Fruit fly (Drosophila melanogaster) whole organism, prepupa: Measurements from ENCODE around the gene CG32036.
A peak's percentile ranks its signal among the peaks of the same experiment; 100 is the strongest.

ENCODE experiments used
- CG3032 ChIP-seq: fragments of 200-800 bp; optimal IDR thresholded peaks from 2 replicates; lab custom pipeline; 2019; ENCODE audit warnings: missing biosample characterization, mild to moderate bottlenecking, missing genetic modification characterization, moderate library complexity
- CG6163 ChIP-seq: fragments of 200-800 bp; sonication (Bioruptor generic); IDR thresholded peaks from 3 replicates; pipeline ENCODE4 v1.3.6; 2022; ENCODE audit warnings: missing biosample characterization, missing genetic modification characterization
- CG8319 ChIP-seq: fragments of 200-800 bp; sonication (Bioruptor generic); optimal IDR thresholded peaks from 3 replicates; lab custom pipeline; 2016; ENCODE audit warnings: missing biosample characterization, missing genetic modification characterization
- Eip75B ChIP-seq: fragments of 200-800 bp; sonication (Bioruptor generic); optimal IDR thresholded peaks from 3 replicates; lab custom pipeline; 2016; ENCODE audit warnings: missing biosample characterization, missing genetic modification characterization
- Ets21C ChIP-seq: fragments of 200-800 bp; sonication (Bioruptor generic); optimal IDR thresholded peaks from 3 replicates; lab custom pipeline; 2016; ENCODE audit warnings: missing biosample characterization, missing genetic modification characterization
- Met ChIP-seq: fragments of 200-800 bp; sonication (Bioruptor generic); optimal IDR thresholded peaks from 3 replicates; lab custom pipeline; 2016; ENCODE audit warnings: missing biosample characterization, missing genetic modification characterization
- Sox102F ChIP-seq: fragments of 200-800 bp; sonication (Bioruptor generic); optimal IDR thresholded peaks from 2 replicates; lab custom pipeline; 2016; ENCODE audit warnings: missing biosample characterization, mild to moderate bottlenecking, missing genetic modification characterization

DNA sequence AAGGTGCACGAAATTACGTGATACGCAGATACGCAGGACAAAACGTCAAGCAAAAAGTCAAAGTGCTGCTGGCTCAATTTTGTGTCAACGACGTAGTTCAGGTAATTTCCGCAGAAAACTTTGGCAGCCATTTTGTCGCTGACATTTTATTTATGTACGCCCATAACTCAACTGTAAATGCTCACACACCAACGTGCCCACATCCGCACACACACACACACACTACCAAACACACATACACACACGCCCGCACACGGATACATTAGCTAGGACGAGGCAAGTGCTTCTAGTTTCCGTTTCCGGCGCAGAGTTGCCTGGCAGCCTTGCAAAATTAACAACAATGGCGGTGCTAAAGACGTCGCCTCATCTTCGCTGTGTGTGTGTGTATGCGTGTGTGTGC, 36.4 kb upstream of the CG32036 start, which contains the start of gene CG33700:
- TF ChIP-seq Eip75B (GFP tag; lab: Kevin White, UChicago) (no peak), CG6163 (GFP tag; lab: Robert Waterston, UW) (no peak), CG3032 (tag; lab: Kevin White, UChicago) (peak; percentile 2), CG8319 (GFP tag; lab: Kevin White, UChicago) (no peak), Met (GFP tag; lab: Kevin White, UChicago) (no peak), Ets21C (no peak), Sox102F (GFP tag; lab: Kevin White, UChicago) (no peak)
